Fruit fly (Drosophila melanogaster) whole organism, pupa: ENCODE measurements around the gene CG18666.

ENCODE experiments used
- CG10348 ChIP-seq: fragments of 200-800 bp; sonication (Bioruptor generic); IDR thresholded peaks from 2 replicates; pipeline ENCODE4 v1.3.6; 2022; ENCODE audit warnings: missing biosample characterization, missing genetic modification characterization
- CG12605 ChIP-seq: fragments of 200-800 bp; sonication (Bioruptor generic); IDR thresholded peaks from 2 replicates; pipeline ENCODE4 v1.3.6; 2022; ENCODE audit warnings: missing biosample characterization, missing genetic modification characterization
- CG13204 ChIP-seq: fragments of 200-800 bp; sonication (Bioruptor generic); optimal IDR thresholded peaks from 2 replicates; lab custom pipeline; 2018; ENCODE audit warnings: missing biosample characterization, mild to moderate bottlenecking, missing genetic modification characterization, moderate library complexity
- CG14655 ChIP-seq: fragments of 200-800 bp; sonication (Bioruptor generic); optimal IDR thresholded peaks from 3 replicates; lab custom pipeline; 2017; ENCODE audit warnings: mild to moderate bottlenecking, missing biosample characterization, missing genetic modification reagents, missing genetic modification characterization
- CG15710 ChIP-seq: fragments of 200-800 bp; sonication (Bioruptor generic); optimal IDR thresholded peaks from 2 replicates; lab custom pipeline; 2018; ENCODE audit warnings: missing biosample characterization, mild to moderate bottlenecking, missing genetic modification characterization, moderate library complexity
- CG17806 ChIP-seq: fragments of 200-800 bp; sonication (Bioruptor generic); optimal IDR thresholded peaks from 2 replicates; lab custom pipeline; 2018; ENCODE audit warnings: missing biosample characterization, mild to moderate bottlenecking, missing genetic modification characterization, moderate library complexity
- CG32121 ChIP-seq: fragments of 200-800 bp; sonication (Bioruptor generic); IDR thresholded peaks from 2 replicates; pipeline ENCODE4 v1.3.6; 2022; ENCODE audit warnings: missing biosample characterization, missing genetic modification characterization
- CG34367 ChIP-seq: fragments of 200-800 bp; sonication (Bioruptor generic); optimal IDR thresholded peaks from 2 replicates; lab custom pipeline; 2018; ENCODE audit warnings: missing biosample characterization, mild to moderate bottlenecking, missing genetic modification characterization
- CG4496 ChIP-seq: fragments of 200-800 bp; sonication (Bioruptor generic); IDR thresholded peaks from 3 replicates; pipeline ENCODE4 v1.3.6; 2022; ENCODE audit warnings: missing biosample characterization, missing genetic modification characterization
- CG8159 ChIP-seq: fragments of 200-800 bp; sonication (Bioruptor generic); optimal IDR thresholded peaks from 3 replicates; lab custom pipeline; 2018; ENCODE audit warnings: missing biosample characterization, mild to moderate bottlenecking, missing genetic modification characterization, moderate library complexity
- CG8301 ChIP-seq: fragments of 200-800 bp; sonication (Bioruptor generic); optimal IDR thresholded peaks from 2 replicates; lab custom pipeline; 2018; ENCODE audit warnings: missing biosample characterization, mild to moderate bottlenecking, missing genetic modification characterization
- CG9948 ChIP-seq: fragments of 200-800 bp; sonication (Bioruptor generic); optimal IDR thresholded peaks from 2 replicates; lab custom pipeline; 2018; ENCODE audit warnings: missing biosample characterization, mild to moderate bottlenecking, missing genetic modification characterization, moderate library complexity
- D1 ChIP-seq: fragments of 200-800 bp; sonication (Bioruptor generic); optimal IDR thresholded peaks from 2 replicates; lab custom pipeline; 2018; ENCODE audit warnings: missing biosample characterization, mild to moderate bottlenecking, missing genetic modification characterization, moderate library complexity
- EcR ChIP-seq: fragments of 200-800 bp; sonication (Bioruptor generic); optimal IDR thresholded peaks from 3 replicates; lab custom pipeline; 2019; ENCODE audit warnings: missing biosample characterization, missing genetic modification characterization, mild to moderate bottlenecking, moderate library complexity, missing genetic modification reagents
- Ets98B ChIP-seq: fragments of 200-800 bp; sonication (Bioruptor generic); IDR thresholded peaks from 2 replicates; pipeline ENCODE4 v1.3.6; 2022; ENCODE audit warnings: missing biosample characterization, missing genetic modification characterization
- Pif1A ChIP-seq: fragments of 200-800 bp; sonication (Bioruptor generic); optimal IDR thresholded peaks from 3 replicates; lab custom pipeline; 2016; ENCODE audit warnings: missing biosample characterization, missing genetic modification characterization
- Pif1B ChIP-seq: fragments of 200-800 bp; sonication (Bioruptor generic); optimal IDR thresholded peaks from 3 replicates; lab custom pipeline; 2016; ENCODE audit warnings: missing biosample characterization, missing genetic modification characterization
- Snoo ChIP-seq: fragments of 200-800 bp; sonication (Bioruptor generic); optimal IDR thresholded peaks from 3 replicates; lab custom pipeline; 2017; ENCODE audit warnings: missing biosample characterization, mild to moderate bottlenecking, missing genetic modification characterization, inconsistent platforms
- fd96Ca ChIP-seq: fragments of 200-800 bp; sonication (Bioruptor generic); IDR thresholded peaks from 3 replicates; pipeline ENCODE4 v1.3.6; 2022; ENCODE audit warnings: missing biosample characterization, missing genetic modification characterization
- gl ChIP-seq: fragments of 200-800 bp; sonication (Bioruptor generic); optimal IDR thresholded peaks from 2 replicates; lab custom pipeline; 2018; ENCODE audit warnings: missing biosample characterization, mild to moderate bottlenecking, missing genetic modification characterization
- rn ChIP-seq: fragments of 200-800 bp; sonication (Bioruptor generic); IDR thresholded peaks from 2 replicates; pipeline ENCODE4 v1.3.6; 2022; ENCODE audit warnings: missing biosample characterization, missing genetic modification characterization

The CG18666 gene

DNA sequence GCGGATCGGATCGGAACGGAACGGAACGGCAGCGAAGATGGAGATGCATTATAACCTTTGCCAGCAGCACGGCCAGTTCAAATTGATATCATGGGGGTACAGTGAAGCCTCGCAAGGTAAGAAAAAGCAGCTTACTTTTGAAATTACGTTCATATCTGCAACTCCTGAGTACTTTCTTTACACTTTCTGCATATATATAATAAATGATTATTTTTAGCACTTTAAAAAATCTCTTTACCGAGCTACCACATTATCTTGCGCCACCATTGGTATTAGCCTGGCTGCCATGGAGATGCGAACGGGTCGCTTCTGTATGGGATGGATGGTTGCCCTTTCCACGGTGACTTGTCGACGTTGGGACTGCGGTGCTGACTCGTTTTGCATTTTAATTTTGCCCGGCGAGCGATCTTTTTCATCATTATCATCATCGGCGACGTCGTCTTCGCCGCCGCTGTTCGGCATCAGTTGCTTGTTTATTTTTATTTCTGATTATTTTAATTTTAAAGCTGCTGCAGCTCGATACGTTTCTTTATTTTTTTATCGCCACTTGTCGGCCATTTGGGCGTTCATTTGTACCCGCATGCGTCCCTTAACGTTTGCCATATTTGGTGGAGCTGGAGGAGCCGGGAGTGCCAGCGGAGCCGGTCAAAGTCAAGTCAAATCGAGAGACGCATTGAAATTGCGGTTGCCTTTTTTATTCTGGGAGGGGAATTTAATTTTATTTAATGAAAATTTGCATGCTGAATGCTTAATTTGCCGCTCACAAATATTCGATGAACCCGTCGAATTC is 18.6 kb downstream of the CG18666 start:
- TF ChIP-seq CG32121 (GFP tag; lab: Robert Waterston, UW) (no peak; the same call in 1 of the 2 replicates), rn (GFP tag; lab: Robert Waterston, UW) (peak; percentile 78; the same call in 1 of the 2 replicates), CG9948 (tag; lab: Kevin White, UChicago) (peak; percentile 84), CG17806 (tag; lab: Kevin White, UChicago) (peak; percentile 84), gl (peak; percentile 69), CG13204 (GFP tag; lab: Kevin White, UChicago) (peak; percentile 95), D1 (peak; percentile 25), CG15710 (tag; lab: Kevin White, UChicago) (peak; percentile 92), CG10348 (GFP tag; lab: Robert Waterston, UW) (no peak), CG34367 (tag; lab: Kevin White, UChicago) (peak; percentile 77), Snoo (tag; lab: Kevin White, UChicago) (peak; percentile 90), CG8301 (tag; lab: Kevin White, UChicago) (peak; percentile 62), fd96Ca (GFP tag; lab: Robert Waterston, UW) (peak; percentile 84), CG14655 (peak; percentile 75), CG12605 (GFP tag; lab: Robert Waterston, UW) (0 out of 2 replicates have a peak, but pooled peaks have one; percentile 45), Pif1A (GFP tag; lab: Kevin White, UChicago) (peak; percentile 78), CG8159 (peak; percentile 91), Pif1B (GFP tag; lab: Kevin White, UChicago) (peak; percentile 91), Ets98B (GFP tag; lab: Robert Waterston, UW) (peak; percentile 71), CG4496 (GFP tag; lab: Robert Waterston, UW) (peak; percentile 78), EcR (peak; percentile 85)

DNA sequence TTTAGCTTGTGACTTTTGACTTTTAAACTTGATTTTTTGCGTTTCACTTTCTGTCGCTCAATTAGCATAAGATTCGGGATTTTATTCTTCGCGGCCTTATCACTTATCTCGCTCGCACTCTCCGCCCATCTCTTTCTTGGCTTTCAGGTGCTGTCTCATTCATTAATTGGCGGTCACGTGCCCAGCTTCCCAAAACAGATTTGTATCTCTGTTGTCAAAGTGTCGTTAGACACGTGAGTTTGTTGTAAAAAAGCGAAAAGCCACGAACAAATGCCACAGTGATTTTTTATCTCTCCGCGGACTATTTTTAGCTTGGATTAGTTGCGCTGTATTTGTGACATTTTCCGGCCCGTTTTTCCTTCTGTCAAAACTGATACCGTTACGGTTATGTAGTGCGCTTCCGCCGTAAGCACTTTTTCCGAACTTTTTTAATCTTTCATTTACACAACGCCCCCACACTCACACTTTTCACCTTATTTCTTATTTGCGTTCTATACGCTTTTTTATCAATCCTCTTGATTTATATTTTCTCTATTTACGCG is 22.3 kb downstream of the CG18666 start:
- no peak for TF ChIP-seq rn (GFP tag; lab: Robert Waterston, UW)
- no peak for TF ChIP-seq Snoo (tag; lab: Kevin White, UChicago)
- TF ChIP-seq gl = no peak
- TF ChIP-seq CG34367 (tag; lab: Kevin White, UChicago) = no peak
- no peak for TF ChIP-seq CG14655
- no peak for TF ChIP-seq EcR
- TF ChIP-seq Ets98B (GFP tag; lab: Robert Waterston, UW) = no peak
- no peak for TF ChIP-seq CG4496 (GFP tag; lab: Robert Waterston, UW)
- no peak for TF ChIP-seq CG10348 (GFP tag; lab: Robert Waterston, UW)
- TF ChIP-seq CG32121 (GFP tag; lab: Robert Waterston, UW) = no peak
- TF ChIP-seq CG8301 (tag; lab: Kevin White, UChicago) = no peak
- no peak for TF ChIP-seq CG9948 (tag; lab: Kevin White, UChicago)
- TF ChIP-seq Pif1B (GFP tag; lab: Kevin White, UChicago) = no peak
- no peak for TF ChIP-seq fd96Ca (GFP tag; lab: Robert Waterston, UW)
- no peak for TF ChIP-seq Pif1A (GFP tag; lab: Kevin White, UChicago)
- no peak for TF ChIP-seq CG17806 (tag; lab: Kevin White, UChicago)

DNA sequence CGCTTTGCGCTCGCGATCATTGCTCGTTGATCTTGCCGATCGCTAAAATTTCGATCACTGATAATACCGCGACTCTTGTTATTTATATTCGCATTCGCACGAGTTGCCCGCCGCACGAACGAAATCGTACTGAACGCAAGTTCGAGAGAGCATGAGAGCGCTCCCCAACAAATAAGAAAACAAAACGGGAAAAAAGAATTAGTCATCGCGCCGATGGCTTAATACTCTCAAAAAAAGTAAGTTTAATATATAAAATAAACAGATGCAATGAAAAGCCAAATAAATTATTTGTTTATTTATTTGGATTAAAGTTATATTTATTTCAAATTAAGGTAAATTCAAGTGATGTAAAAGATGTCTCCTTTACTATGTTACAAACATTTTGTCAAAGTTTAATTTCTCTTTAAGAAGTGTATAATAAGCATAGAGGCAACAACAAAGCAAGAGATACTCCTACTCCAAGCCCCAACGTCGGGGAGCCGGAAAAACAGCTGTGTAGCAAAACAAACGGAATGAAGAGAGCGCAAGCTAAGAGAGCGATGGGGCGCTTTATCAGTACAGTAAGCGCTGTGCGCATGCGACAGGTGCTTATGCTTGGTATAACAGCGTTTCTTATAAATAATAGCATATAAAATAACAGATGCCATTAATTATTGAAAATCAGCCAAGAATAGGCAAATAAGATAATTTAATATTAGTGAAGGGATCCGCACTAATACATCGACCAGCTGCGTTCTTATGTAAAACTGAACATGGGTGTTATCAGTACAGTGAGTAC is 22.9 kb downstream of the CG18666 start:
- TF ChIP-seq rn (GFP tag; lab: Robert Waterston, UW) (0 out of 2 replicates have a peak, but pooled peaks have one; percentile 17), CG8301 (tag; lab: Kevin White, UChicago) (peak; percentile 50), D1 (peak; percentile 84), CG8159 (peak; percentile 86), CG14655 (peak; percentile 78), CG4496 (GFP tag; lab: Robert Waterston, UW) (peak; percentile 76; the same call in 2 of the 3 replicates), fd96Ca (GFP tag; lab: Robert Waterston, UW) (peak; percentile 71), gl (peak; percentile 30), CG17806 (tag; lab: Kevin White, UChicago) (peak; percentile 60), CG15710 (tag; lab: Kevin White, UChicago) (peak; percentile 58), CG12605 (GFP tag; lab: Robert Waterston, UW) (peak; percentile 41), CG32121 (GFP tag; lab: Robert Waterston, UW) (peak; percentile 60), Pif1A (GFP tag; lab: Kevin White, UChicago) (peak; percentile 77), CG9948 (tag; lab: Kevin White, UChicago) (peak; percentile 62), CG10348 (GFP tag; lab: Robert Waterston, UW) (no peak), EcR (peak; percentile 37), Ets98B (GFP tag; lab: Robert Waterston, UW) (peak; percentile 32; the same call in 1 of the 2 replicates), CG13204 (GFP tag; lab: Kevin White, UChicago) (peak; percentile 20), Pif1B (GFP tag; lab: Kevin White, UChicago) (peak; percentile 71), Snoo (tag; lab: Kevin White, UChicago) (peak; percentile 85), CG34367 (tag; lab: Kevin White, UChicago) (peak; percentile 22)

DNA sequence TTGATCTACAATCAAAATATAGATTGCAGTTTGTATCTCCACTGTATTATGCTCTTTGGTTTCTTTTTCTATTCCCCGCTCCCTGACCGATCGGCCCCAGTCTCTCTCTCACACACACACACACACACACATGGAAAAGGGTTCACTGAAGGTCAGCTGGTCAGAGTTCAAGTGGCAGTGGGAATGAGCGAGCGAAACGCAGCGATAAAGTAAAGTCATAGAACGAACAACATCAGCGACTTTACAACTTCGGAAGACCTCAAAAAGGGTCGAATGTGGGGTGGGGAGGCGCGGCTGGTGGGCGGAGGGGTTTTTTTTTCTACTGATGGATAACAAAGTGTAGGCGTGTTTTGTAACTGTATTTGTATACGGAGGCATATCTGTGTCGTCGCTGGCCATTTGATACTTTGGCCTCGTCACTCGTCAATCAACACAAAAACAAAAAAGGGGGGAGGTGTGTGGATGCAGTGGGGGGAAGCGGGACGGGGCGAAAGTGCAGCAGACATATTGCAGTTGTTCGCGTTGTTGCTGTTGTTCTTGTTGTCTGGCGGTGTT is 23.6 kb downstream of the CG18666 start:
- TF ChIP-seq Ets98B (GFP tag; lab: Robert Waterston, UW) (peak; percentile 17; the same call in 1 of the 2 replicates), CG13204 (GFP tag; lab: Kevin White, UChicago) (no peak), CG10348 (GFP tag; lab: Robert Waterston, UW) (no peak), CG4496 (GFP tag; lab: Robert Waterston, UW) (0 out of 3 replicates have a peak, but pooled peaks have one; percentile 24), fd96Ca (GFP tag; lab: Robert Waterston, UW) (0 out of 3 replicates have a peak, but pooled peaks have one; percentile 3)
